Worm (Caenorhabditis elegans) whole organism, L4 larva: ENCODE results near the gene T24D3.2.

Experiments used
- D1046.2 ChIP-seq: fragments of 200-800 bp; sonication (Bioruptor generic); IDR thresholded peaks from 2 replicates; pipeline ENCODE4 v1.3.6; 2022; ENCODE audit warnings: missing genetic modification characterization, missing compliant biosample characterization
- F10B5.3 ChIP-seq: sonication (generic microtip); optimal IDR thresholded peaks from 2 replicates; lab custom pipeline; 2016; ENCODE audit warnings: mild to moderate bottlenecking, missing genetic modification characterization, missing compliant biosample characterization
- F26F4.8 ChIP-seq: fragments of 200-800 bp; sonication (Bioruptor generic); conservative IDR thresholded peaks from 2 replicates; pipeline ENCODE4 v1.3.6; 2022; ENCODE audit warnings: missing genetic modification characterization, missing compliant biosample characterization
- F44E2.7 ChIP-seq: fragments of 200-800 bp; sonication (Bioruptor generic); IDR thresholded peaks from 2 replicates; pipeline ENCODE4 v2.1.2; 2022; ENCODE audit warnings: missing genetic modification characterization, missing compliant biosample characterization
- Y5F2A.4 ChIP-seq: fragments of 200-800 bp; sonication (Bioruptor generic); optimal IDR thresholded peaks from 2 replicates; lab custom pipeline; 2018; ENCODE audit warnings: mild to moderate bottlenecking, missing genetic modification characterization, missing compliant biosample characterization
- ceh-20 ChIP-seq: fragments of 200-800 bp; sonication (Bioruptor generic); IDR thresholded peaks from 2 replicates; pipeline ENCODE4 v1.3.6; 2022; ENCODE audit warnings: missing genetic modification reagents, missing genetic modification characterization, missing compliant biosample characterization
- ceh-28 ChIP-seq: fragments of 150-350 bp; optimal IDR thresholded peaks from 2 replicates; lab custom pipeline; 2014; ENCODE audit warnings: missing biosample characterization, missing genetic modification reagents, missing genetic modification characterization
- ceh-32 ChIP-seq: sonication (generic microtip); optimal IDR thresholded peaks from 2 replicates; lab custom pipeline; 2016; ENCODE audit warnings: mild to moderate bottlenecking, missing genetic modification characterization, missing compliant biosample characterization; ENCODE audit not compliant: poor library complexity
- ceh-44 ChIP-seq: fragments of 200-800 bp; sonication (Bioruptor generic); IDR thresholded peaks from 2 replicates; pipeline ENCODE4 v1.3.6; 2022; ENCODE audit warnings: missing genetic modification reagents, missing genetic modification characterization, missing compliant biosample characterization
- ceh-62 ChIP-seq: sonication (generic microtip); optimal IDR thresholded peaks from 2 replicates; lab custom pipeline; 2017; ENCODE audit warnings: missing biosample characterization, missing genetic modification characterization
- ceh-82 ChIP-seq: sonication (generic microtip); optimal IDR thresholded peaks from 2 replicates; lab custom pipeline; 2017; ENCODE audit warnings: missing biosample characterization, missing genetic modification characterization
- ces-1 ChIP-seq: fragments of 150-350 bp; sonication (generic microtip); optimal IDR thresholded peaks from 4 replicates; lab custom pipeline; 2014; ENCODE audit warnings: missing biosample characterization, missing genetic modification reagents, missing genetic modification characterization
- cey-2 ChIP-seq: sonication (generic microtip); optimal IDR thresholded peaks from 3 replicates; lab custom pipeline; 2017; ENCODE audit warnings: missing genetic modification characterization, mild to moderate bottlenecking, missing compliant biosample characterization, antibody characterized with exemption, borderline replicate concordance; ENCODE audit not compliant: insufficient read depth
- ctbp-1 ChIP-seq: fragments of 200-800 bp; sonication (Bioruptor generic); IDR thresholded peaks from 2 replicates; pipeline ENCODE4 v1.3.6; 2022; ENCODE audit warnings: missing genetic modification reagents, missing genetic modification characterization, missing compliant biosample characterization
- daf-16 ChIP-seq, 3 experiments: sonication (generic microtip); optimal IDR thresholded peaks; 2 replicates each; lab custom pipeline; 2016 to 2017; ENCODE audit warnings: missing genetic modification characterization in 3 of 3, missing genetic modification reagents in 3 of 3, mild to moderate bottlenecking in 2 of 3, missing compliant biosample characterization in 2 of 3, missing biosample characterization in 1 of 3, moderate library complexity in 1 of 3
- dmd-6 ChIP-seq: fragments of 200-800 bp; sonication (Bioruptor generic); IDR thresholded peaks from 2 replicates; pipeline ENCODE4 v1.3.6; 2022; ENCODE audit warnings: missing genetic modification reagents, missing genetic modification characterization, missing compliant biosample characterization
- dmd-8 ChIP-seq: fragments of 200-800 bp; sonication (Bioruptor generic); IDR thresholded peaks from 2 replicates; pipeline ENCODE4 v1.3.6; 2022; ENCODE audit warnings: missing genetic modification characterization, missing compliant biosample characterization
- dmd-9 ChIP-seq: fragments of 200-800 bp; sonication (Bioruptor generic); IDR thresholded peaks from 2 replicates; pipeline ENCODE4 v1.3.6; 2022; ENCODE audit warnings: missing genetic modification reagents, missing genetic modification characterization, missing compliant biosample characterization
- dve-1 ChIP-seq: sonication (generic microtip); optimal IDR thresholded peaks from 2 replicates; lab custom pipeline; 2017; ENCODE audit warnings: antibody characterized with exemption, mild to moderate bottlenecking, missing genetic modification characterization, missing compliant biosample characterization; ENCODE audit not compliant: insufficient read depth
- egl-27 ChIP-seq: sonication (generic microtip); optimal IDR thresholded peaks from 3 replicates; lab custom pipeline; 2017; ENCODE audit warnings: missing biosample characterization, missing genetic modification reagents, missing genetic modification characterization
- egl-43 ChIP-seq: fragments of 200-800 bp; sonication (Bioruptor generic); IDR thresholded peaks from 2 replicates; pipeline ENCODE4 v1.3.6; 2022; ENCODE audit warnings: missing genetic modification reagents, missing genetic modification characterization, missing compliant biosample characterization
- gei-8 ChIP-seq: fragments of 200-800 bp; sonication (Bioruptor generic); optimal IDR thresholded peaks from 2 replicates; lab custom pipeline; 2018; ENCODE audit warnings: mild to moderate bottlenecking, missing genetic modification characterization, missing compliant biosample characterization
- hlh-11 ChIP-seq: fragments of 200-800 bp; sonication (Bioruptor generic); optimal IDR thresholded peaks from 2 replicates; lab custom pipeline; 2018; ENCODE audit warnings: mild to moderate bottlenecking, missing genetic modification characterization, missing compliant biosample characterization
- hlh-30 ChIP-seq: sonication (generic microtip); optimal IDR thresholded peaks from 2 replicates; lab custom pipeline; 2017; ENCODE audit warnings: antibody characterized with exemption, mild to moderate bottlenecking, missing genetic modification characterization, missing compliant biosample characterization; ENCODE audit not compliant: insufficient read depth
- jun-1 ChIP-seq: fragments of 150-350 bp; optimal IDR thresholded peaks from 2 replicates; lab custom pipeline; 2014; ENCODE audit warnings: missing biosample characterization, missing genetic modification reagents, missing genetic modification characterization
- lin-1 ChIP-seq: fragments of 200-800 bp; sonication (Bioruptor generic); IDR thresholded peaks from 2 replicates; pipeline ENCODE4 v1.3.6; 2022; ENCODE audit warnings: missing genetic modification reagents, missing genetic modification characterization, missing compliant biosample characterization
- lin-15B ChIP-seq: fragments of 150-350 bp; sonication (generic microtip); optimal IDR thresholded peaks from 3 replicates; lab custom pipeline; 2014; ENCODE audit warnings: missing biosample characterization, missing genetic modification characterization
- lin-38 ChIP-seq: fragments of 200-800 bp; sonication (Bioruptor generic); IDR thresholded peaks from 2 replicates; pipeline ENCODE4 v1.3.6; 2022; ENCODE audit warnings: missing genetic modification reagents, missing genetic modification characterization, missing compliant biosample characterization
- lin-39 ChIP-seq: fragments of 150-350 bp; optimal IDR thresholded peaks from 2 replicates; lab custom pipeline; 2014; ENCODE audit warnings: missing biosample characterization, missing genetic modification reagents, missing genetic modification characterization
- lsy-2 ChIP-seq, 2 experiments: fragments of 150-350 bp in 1 of 2; sonication (generic microtip) in 1 of 2; optimal IDR thresholded peaks; 2 replicates each; lab custom pipeline; 2014 to 2017; ENCODE audit warnings: missing biosample characterization in 2 of 2, missing genetic modification characterization in 2 of 2
- mes-2 ChIP-seq: sonication (generic microtip); optimal IDR thresholded peaks from 2 replicates; lab custom pipeline; 2016; ENCODE audit warnings: missing genotype, mild to moderate bottlenecking, missing genetic modification characterization, missing compliant biosample characterization; ENCODE audit not compliant: poor library complexity, severe bottlenecking
- mxl-3 ChIP-seq: fragments of 200-800 bp; sonication (Bioruptor generic); optimal IDR thresholded peaks from 2 replicates; lab custom pipeline; 2018; ENCODE audit warnings: mild to moderate bottlenecking, missing genetic modification characterization, missing compliant biosample characterization
- nhr-10 ChIP-seq: fragments of 150-350 bp; optimal IDR thresholded peaks from 2 replicates; lab custom pipeline; 2014; ENCODE audit warnings: missing biosample characterization, missing genetic modification characterization
- nhr-28 ChIP-seq: fragments of 150-350 bp; optimal IDR thresholded peaks from 2 replicates; lab custom pipeline; 2014; ENCODE audit warnings: missing biosample characterization, missing genetic modification characterization
- nhr-48 ChIP-seq: sonication (generic microtip); optimal IDR thresholded peaks from 2 replicates; lab custom pipeline; 2016; ENCODE audit warnings: mild to moderate bottlenecking, missing genetic modification characterization, missing compliant biosample characterization
- nhr-77 ChIP-seq: fragments of 150-350 bp; optimal IDR thresholded peaks from 2 replicates; lab custom pipeline; 2014; ENCODE audit warnings: missing biosample characterization, missing genetic modification characterization
- pha-4 ChIP-seq, 2 experiments: fragments of 150-350 bp in 1 of 2; fragments of 200-800 bp in 1 of 2; sonication (Bioruptor generic) in 1 of 2; IDR thresholded peaks in 1 of 2; optimal IDR thresholded peaks in 1 of 2; 2 replicates each; pipeline versions ENCODE4 v1.3.6 to Lab custom; 2014 to 2022; ENCODE audit warnings: missing genetic modification characterization in 2 of 2, missing genetic modification reagents in 2 of 2, missing biosample characterization in 1 of 2, missing compliant biosample characterization in 1 of 2
- pqm-1 ChIP-seq: sonication (generic microtip); optimal IDR thresholded peaks from 2 replicates; lab custom pipeline; 2017; ENCODE audit warnings: missing biosample characterization, missing genetic modification characterization
- sdz-12 ChIP-seq: fragments of 200-800 bp; sonication (Bioruptor generic); optimal IDR thresholded peaks from 2 replicates; lab custom pipeline; 2018; ENCODE audit warnings: mild to moderate bottlenecking, missing genetic modification characterization, missing compliant biosample characterization
- set-16 ChIP-seq: fragments of 200-800 bp; sonication (Bioruptor generic); IDR thresholded peaks from 2 replicates; pipeline ENCODE4 v1.3.6; 2022; ENCODE audit warnings: missing genetic modification reagents, missing genetic modification characterization, missing compliant biosample characterization
- snpc-4 ChIP-seq: fragments of 150-350 bp; optimal IDR thresholded peaks from 2 replicates; lab custom pipeline; 2014; ENCODE audit warnings: missing biosample characterization, missing genetic modification characterization
- spr-1 ChIP-seq: sonication (generic microtip); optimal IDR thresholded peaks from 2 replicates; lab custom pipeline; 2016; ENCODE audit warnings: mild to moderate bottlenecking, missing genetic modification characterization, missing compliant biosample characterization
- unc-130 ChIP-seq: sonication (generic microtip); optimal IDR thresholded peaks from 2 replicates; lab custom pipeline; 2016; ENCODE audit warnings: missing genetic modification reagents, missing genetic modification characterization, missing compliant biosample characterization
- unc-39 ChIP-seq: sonication (generic microtip); optimal IDR thresholded peaks from 2 replicates; lab custom pipeline; 2017; ENCODE audit warnings: missing biosample characterization, missing genetic modification characterization
- unc-62 ChIP-seq, 3 experiments: fragments of 150-350 bp in 1 of 3; sonication (generic microtip); optimal IDR thresholded peaks in 2 of 3; peaks in 1 of 3; 1 replicate in 1 of 3; 2 replicates in 2 of 3; lab custom pipeline; 2014 to 2017; ENCODE audit warnings: missing biosample characterization in 3 of 3, missing genetic modification characterization in 3 of 3, missing genetic modification reagents in 3 of 3, missing genotype in 1 of 3
- zfp-3 ChIP-seq: fragments of 200-800 bp; sonication (Bioruptor generic); conservative IDR thresholded peaks from 2 replicates; pipeline ENCODE4 v1.3.6; 2022; ENCODE audit warnings: missing genetic modification reagents, missing genetic modification characterization, missing compliant biosample characterization
- zip-2 ChIP-seq: fragments of 150-350 bp; optimal IDR thresholded peaks from 2 replicates; lab custom pipeline; 2014; ENCODE audit warnings: missing biosample characterization, missing genetic modification characterization
- ztf-11 ChIP-seq: fragments of 150-350 bp; optimal IDR thresholded peaks from 2 replicates; lab custom pipeline; 2014; ENCODE audit warnings: missing biosample characterization, missing genetic modification characterization

T24D3.2 gene

ce11 chrX:12393786-12394308 is 31.7 kb upstream of the T24D3.2 start, which contains the start of gene F17E5.2 (continued):
- TF ChIP-seq ceh-28 (no peak), zfp-3 (GFP tag; lab: Robert Waterston, UW) (peak; percentile 81; the same call in 1 of the 2 replicates), lin-15B (no peak), jun-1 (tag; lab: Kevin White, UChicago) (peak; percentile 68), dmd-9 (GFP tag; lab: Robert Waterston, UW) (peak; percentile 62; the same call in 1 of the 2 replicates), nhr-28 (tag; lab: Kevin White, UChicago) (peak; percentile 96), ceh-20 (GFP tag; lab: Robert Waterston, UW) (peak; percentile 73), dve-1 (tag; lab: Kevin White, UChicago) (peak; percentile 98), lin-1 (GFP tag; lab: Robert Waterston, UW) (peak; percentile 75), ceh-82 (tag; lab: Kevin White, UChicago) (no peak), hlh-11 (tag; lab: Kevin White, UChicago) (peak; percentile 97), sdz-12 (GFP tag; lab: Kevin White, UChicago) (no peak), lin-39 (no peak), nhr-10 (tag; lab: Kevin White, UChicago) (peak; percentile 29), F26F4.8 (GFP tag; lab: Robert Waterston, UW) (no peak), unc-62 (GFP tag; optimal IDR thresholded peaks at IDR 0.05 in 1 of 2; lab: Kevin White, UChicago) (peak in 1 of 2 experiments; percentile 99), unc-62 (tag; optimal IDR thresholded peaks at IDR 0.05; lab: Kevin White, UChicago) (no peak), daf-16 (GFP tag; optimal IDR thresholded peaks at IDR 0.05; lab: Kevin White, UChicago) (peak; percentile 50 to 93), daf-16 (tag; optimal IDR thresholded peaks at IDR 0.05; lab: Kevin White, UChicago) (peak; percentile 94), F44E2.7 (no peak), cey-2 (tag; lab: Kevin White, UChicago) (no peak), ceh-32 (tag; lab: Kevin White, UChicago) (peak; percentile 37), zip-2 (tag; lab: Kevin White, UChicago) (peak; percentile 75), dmd-8 (GFP tag; lab: Robert Waterston, UW) (no peak), ceh-44 (GFP tag; lab: Robert Waterston, UW) (no peak), set-16 (no peak), lsy-2 (tag; optimal IDR thresholded peaks at IDR 0.05; lab: Kevin White, UChicago) (peak; percentile 55 to 94), egl-27 (peak; percentile 16), nhr-48 (tag; lab: Kevin White, UChicago) (peak; percentile 79), egl-43 (no peak), mxl-3 (GFP tag; lab: Kevin White, UChicago) (peak; percentile 94), D1046.2 (GFP tag; lab: Robert Waterston, UW) (no peak), mes-2 (tag; lab: Kevin White, UChicago) (peak; percentile 96), Y5F2A.4 (GFP tag; lab: Kevin White, UChicago) (no peak), hlh-30 (tag; lab: Kevin White, UChicago) (peak; percentile 93), ztf-11 (no peak), pqm-1 (tag; lab: Kevin White, UChicago) (peak; percentile 39), unc-130 (GFP tag; lab: Kevin White, UChicago) (no peak), ces-1 (GFP tag; lab: Kevin White, UChicago) (no peak), pha-4 (GFP tag; IDR thresholded peaks at IDR 0.05; lab: Robert Waterston, UW) (peak; percentile 76; the same call in 1 of the 2 replicates), pha-4 (tag; optimal IDR thresholded peaks at IDR 0.05; lab: Kevin White, UChicago) (peak; percentile 98), spr-1 (tag; lab: Kevin White, UChicago) (peak; percentile 84), F10B5.3 (tag; lab: Kevin White, UChicago) (peak; percentile 63), gei-8 (GFP tag; lab: Kevin White, UChicago) (peak; percentile 38), ceh-62 (tag; lab: Kevin White, UChicago) (no peak), dmd-6 (peak; percentile 93), nhr-77 (peak; percentile 94), snpc-4 (tag; lab: Kevin White, UChicago) (peak; percentile 4), lin-38 (GFP tag; lab: Robert Waterston, UW) (no peak; the same call in none of the 2 replicates), ctbp-1 (GFP tag; lab: Robert Waterston, UW) (peak; percentile 94), unc-39 (tag; lab: Kevin White, UChicago) (no peak)
